Worm (Caenorhabditis elegans): ENCODE results near the gene strd-1.

strd-1 gene

DNA sequence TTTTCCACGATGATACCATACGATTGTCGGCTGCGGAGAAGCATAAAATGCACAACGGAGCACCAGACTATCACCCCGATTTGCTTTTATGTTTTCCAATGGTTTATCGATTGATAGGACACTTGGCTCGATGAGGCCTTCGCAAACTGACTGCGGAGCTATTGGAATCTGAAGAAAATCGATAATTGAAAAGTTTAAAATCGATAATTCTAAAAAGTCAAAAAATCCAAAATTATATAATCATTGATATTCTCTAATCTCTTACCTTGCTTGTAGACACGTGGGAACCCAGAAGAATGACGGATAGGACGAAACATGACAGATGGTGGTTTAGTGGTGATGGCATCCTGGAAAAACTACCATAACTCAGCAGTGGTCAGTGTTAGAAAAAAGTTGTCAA is 5.9 kb downstream of the strd-1 start, which contains the start of gene zig-5:
zig-5 (minus strand) TSS at position 349 of the 400 bp plus-strand sequence.
- TF ChIP-seq daf-12 (tag; optimal IDR thresholded peaks at IDR 0.05): no peak
- no peak for TF ChIP-seq unc-62 (GFP tag; optimal IDR thresholded peaks at IDR 0.05 in 1 of 2)
- TF ChIP-seq unc-62 (tag; optimal IDR thresholded peaks at IDR 0.05): no peak
- no peak for TF ChIP-seq ama-1 (optimal IDR thresholded peaks at IDR 0.05)
- no peak for TF ChIP-seq mxl-3 (GFP tag; optimal IDR thresholded peaks at IDR 0.05)
- peak; percentile 81 for TF ChIP-seq ceh-28 (tag; optimal IDR thresholded peaks at IDR 0.05)

DNA sequence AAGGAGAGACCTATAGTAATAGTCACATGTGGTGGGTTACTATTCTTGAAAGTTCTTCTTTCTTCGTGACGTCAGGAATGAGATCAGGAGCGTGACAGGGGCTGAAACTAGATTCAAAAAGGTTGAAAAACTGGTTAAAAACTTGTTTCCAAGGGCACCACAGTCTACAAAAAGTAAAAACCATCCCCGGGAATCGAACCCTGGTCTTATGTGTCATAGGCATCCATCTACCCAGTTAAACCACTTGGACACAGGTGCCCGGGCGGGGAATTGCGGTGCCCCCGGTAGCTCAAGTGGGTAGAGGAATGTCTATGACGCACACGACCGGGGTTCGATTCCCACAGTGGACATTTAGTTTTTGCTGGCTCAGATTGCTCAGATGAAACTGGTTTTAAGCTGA is 10.0 kb downstream of the strd-1 start:
- TF ChIP-seq aha-1 (tag) (peak; percentile 94), spr-3 (GFP tag; optimal IDR thresholded peaks at IDR 0.05) (no peak), lin-38 (GFP tag; IDR thresholded peaks at IDR 0.05) (0 out of 2 replicates have a peak, but pooled peaks have one; percentile 15)

ce11 chrIII:10957710-10958109 is 10.5 kb downstream of the strd-1 start:
- TF ChIP-seq hif-1 (tag; optimal IDR thresholded peaks at IDR 0.05) (no peak), zag-1 (tag; optimal IDR thresholded peaks at IDR 0.05) (no peak), unc-62 (GFP tag; optimal IDR thresholded peaks at IDR 0.05 in 1 of 2) (peak in 1 of 2 experiments; percentile 93), unc-62 (tag; optimal IDR thresholded peaks at IDR 0.05) (no peak), daf-8 (GFP tag; IDR thresholded peaks at IDR 0.05) (no peak)

- TF ChIP-seq dmd-9 (GFP tag; IDR thresholded peaks at IDR 0.05) (no peak), zip-11 (GFP tag; IDR thresholded peaks at IDR 0.05) (no peak), tra-1 (GFP tag; IDR thresholded peaks at IDR 0.05) (no peak), nhr-41 (GFP tag; IDR thresholded peaks at IDR 0.05) (no peak), pha-4 (GFP tag; IDR thresholded peaks at IDR 0.05) (no peak), pha-4 (tag; optimal IDR thresholded peaks at IDR 0.05) (no peak), attf-4 (tag; optimal IDR thresholded peaks at IDR 0.05) (no peak)
These were observed 13.1 kb downstream of the strd-1 start for ce11 chrIII:10960387-10960786.

ce11 chrIII:10962910-10963309 is 15.7 kb downstream of the strd-1 start:
- TF ChIP-seq nhr-102 (tag; optimal IDR thresholded peaks at IDR 0.05) (no peak), saeg-2 (GFP tag; IDR thresholded peaks at IDR 0.05) (0 out of 2 replicates have a peak, but pooled peaks have one; percentile 44), nhr-77 (tag; optimal IDR thresholded peaks at IDR 0.05) (no peak), dmd-6 (GFP tag; IDR thresholded peaks at IDR 0.05) (no peak), sdz-12 (GFP tag; optimal IDR thresholded peaks at IDR 0.05) (no peak), arid-1 (GFP tag; conservative IDR thresholded peaks at IDR 0.05) (no peak), lin-15B (tag; optimal IDR thresholded peaks at IDR 0.05) (no peak), set-16 (GFP tag; IDR thresholded peaks at IDR 0.05) (peak; percentile 40; the same call in 1 of the 2 replicates), lin-1 (GFP tag; IDR thresholded peaks at IDR 0.05) (no peak), egl-27 (tag; optimal IDR thresholded peaks at IDR 0.05) (no peak), dmd-8 (GFP tag; IDR thresholded peaks at IDR 0.05) (no peak), ceh-20 (GFP tag; IDR thresholded peaks at IDR 0.05) (no peak), Y105C5A.15 (GFP tag; IDR thresholded peaks at IDR 0.05) (no peak), madf-9 (GFP tag; conservative IDR thresholded peaks at IDR 0.05) (no peak)

DNA sequence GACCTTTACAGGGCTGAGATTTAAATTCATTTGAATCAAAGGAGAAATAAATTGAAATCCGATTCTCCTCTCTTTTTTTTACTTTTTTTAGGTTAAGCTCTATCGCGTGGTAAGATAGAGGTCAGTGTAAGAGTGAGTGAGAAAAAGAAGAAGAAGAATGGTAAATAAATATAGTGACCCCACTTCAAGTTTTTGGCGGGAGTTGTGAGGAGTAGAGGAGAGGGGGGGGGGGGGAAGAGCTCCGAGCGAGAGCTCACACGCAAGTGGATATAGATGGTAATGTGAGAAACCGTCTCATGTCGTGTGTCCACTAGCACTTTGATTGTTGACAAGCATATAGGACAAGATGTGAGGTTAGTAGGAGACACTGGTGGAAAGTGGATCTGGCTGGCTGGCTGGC is 19.8 kb downstream of the strd-1 start, which contains the start of gene W05B2.2:
W05B2.2 (minus strand) TSS at position 101 of the 400 bp plus-strand sequence.
- TF ChIP-seq mxl-2 (GFP tag; conservative IDR thresholded peaks at IDR 0.05) (no peak), duxl-1 (tag; optimal IDR thresholded peaks at IDR 0.05; ENCODE audit: poor library complexity) (no peak), aly-2 (tag; optimal IDR thresholded peaks at IDR 0.05) (no peak), gei-8 (GFP tag; optimal IDR thresholded peaks at IDR 0.05) (no peak), ZK546.5 (tag; optimal IDR thresholded peaks at IDR 0.05) (no peak), egl-43 (GFP tag; IDR thresholded peaks at IDR 0.05) (no peak), ctbp-1 (GFP tag; IDR thresholded peaks at IDR 0.05) (no peak), snpc-1.2 (GFP tag; IDR thresholded peaks at IDR 0.05) (no peak), nhr-10 (tag; optimal IDR thresholded peaks at IDR 0.05) (no peak), ama-1 (optimal IDR thresholded peaks at IDR 0.05) (no peak), pqm-1 (tag; optimal IDR thresholded peaks at IDR 0.05) (no peak), spr-1 (tag; optimal IDR thresholded peaks at IDR 0.05) (no peak), daf-8 (GFP tag; IDR thresholded peaks at IDR 0.05) (no peak), lin-13 (GFP tag; optimal IDR thresholded peaks at IDR 0.05) (no peak), pha-4 (GFP tag; IDR thresholded peaks at IDR 0.05) (no peak), pha-4 (tag; optimal IDR thresholded peaks at IDR 0.05) (no peak), set-16 (GFP tag; IDR thresholded peaks at IDR 0.05) (no peak), tra-1 (GFP tag; IDR thresholded peaks at IDR 0.05) (no peak)

All from whole organism, L4 larva.